Fruit fly (Drosophila melanogaster): ENCODE results near the gene CG12684.

CG12684 gene

DNA sequence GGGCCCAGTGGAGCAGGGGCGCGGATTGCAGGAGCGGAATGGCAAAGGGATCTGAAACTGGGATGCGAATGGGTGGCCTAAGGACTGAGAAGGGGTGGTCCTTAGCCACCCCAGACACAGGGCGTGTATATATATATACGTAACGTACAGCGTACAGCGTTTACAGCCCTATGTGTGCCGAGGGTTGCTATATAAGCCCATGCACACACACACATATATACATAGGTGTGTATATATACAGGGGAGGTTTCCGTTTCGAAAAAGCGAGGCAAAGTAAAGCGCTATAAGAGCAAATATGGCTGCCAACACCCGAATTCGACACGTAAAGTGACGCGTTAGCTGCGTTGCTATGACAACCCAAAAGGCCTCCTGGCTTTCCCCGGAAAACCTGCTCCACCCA is 45.0 kb downstream of the CG12684 start:
- no peak for TF ChIP-seq fd85E (GFP tag; optimal IDR thresholded peaks at IDR 0.05)
- no peak for TF ChIP-seq CG8319 (GFP tag; optimal IDR thresholded peaks at IDR 0.05)
- no peak for TF ChIP-seq Eip75B (GFP tag; optimal IDR thresholded peaks at IDR 0.05)
- TF ChIP-seq CG6163 (GFP tag; IDR thresholded peaks at IDR 0.05), result no peak
- TF ChIP-seq dsx (GFP tag; optimal IDR thresholded peaks at IDR 0.05; ENCODE audit: poor library complexity, severe bottlenecking), result no peak
- no peak for TF ChIP-seq CG11762 (GFP tag; optimal IDR thresholded peaks at IDR 0.05; ENCODE audit: insufficient read depth)
- no peak for TF ChIP-seq CG11294 (GFP tag; IDR thresholded peaks at IDR 0.05)
- no peak for TF ChIP-seq Hr4 (GFP tag; optimal IDR thresholded peaks at IDR 0.05)
- no peak for TF ChIP-seq acj6 (GFP tag; optimal IDR thresholded peaks at IDR 0.05)
- TF ChIP-seq CG3919 (GFP tag; optimal IDR thresholded peaks at IDR 0.05), result no peak
- TF ChIP-seq fkh (GFP tag; optimal IDR thresholded peaks at IDR 0.05), result no peak
- no peak for TF ChIP-seq dac (GFP tag; optimal IDR thresholded peaks at IDR 0.05)
- no peak for TF ChIP-seq cyc (GFP tag; optimal IDR thresholded peaks at IDR 0.05)
- TF ChIP-seq Met (GFP tag; optimal IDR thresholded peaks at IDR 0.05), result no peak
- no peak for TF ChIP-seq Ets96B (tag; optimal IDR thresholded peaks at IDR 0.05)
- TF ChIP-seq CG11902 (GFP tag; optimal IDR thresholded peaks at IDR 0.05), result no peak
- TF ChIP-seq CG8632 (GFP tag; optimal IDR thresholded peaks at IDR 0.05), result no peak
- no peak for TF ChIP-seq CG4318 (GFP tag; optimal IDR thresholded peaks at IDR 0.05)
- no peak for TF ChIP-seq Sox15 (GFP tag; optimal IDR thresholded peaks at IDR 0.05)
- no peak for TF ChIP-seq CG34406 (GFP tag; optimal IDR thresholded peaks at IDR 0.05)
